Fruit fly (Drosophila melanogaster): ENCODE data around the gene Srg3.

- TF ChIP-seq pan (optimal IDR thresholded peaks at IDR 0.05) (no peak), EcR (GFP tag; optimal IDR thresholded peaks at IDR 0.05) (no peak)
These were observed 48.3 kb downstream of the Srg3 start for dm6 chr3L:9491331-9491730.

Measured in whole organism.